Worm (Caenorhabditis elegans) whole organism, young adult: ENCODE results near the gene com-1.

Experiments
- B0019.2 ChIP-seq: fragments of 200-800 bp; sonication (Bioruptor generic); conservative IDR thresholded peaks from 2 replicates; pipeline ENCODE4 v1.3.6; 2022; ENCODE audit warnings: missing genetic modification reagents, missing genetic modification characterization, missing compliant biosample characterization
- dpff-1 ChIP-seq: sonication (generic microtip); optimal IDR thresholded peaks from 2 replicates; lab custom pipeline; 2017; ENCODE audit warnings: mild to moderate bottlenecking, missing genetic modification characterization, missing compliant biosample characterization
- dpl-1 ChIP-seq: fragments of 150-350 bp; optimal IDR thresholded peaks from 2 replicates; lab custom pipeline; 2014; ENCODE audit warnings: missing biosample characterization, missing genetic modification reagents, missing genetic modification characterization
- egl-44 ChIP-seq: fragments of 200-800 bp; sonication (Bioruptor generic); IDR thresholded peaks from 2 replicates; pipeline ENCODE4 v1.3.6; 2022; ENCODE audit warnings: missing genetic modification reagents, missing genetic modification characterization, missing compliant biosample characterization
- pha-4 ChIP-seq: fragments of 150-350 bp; sonication (generic microtip); optimal IDR thresholded peaks from 2 replicates; lab custom pipeline; 2014; ENCODE audit warnings: missing biosample characterization, missing genetic modification reagents, missing genetic modification characterization

DNA sequence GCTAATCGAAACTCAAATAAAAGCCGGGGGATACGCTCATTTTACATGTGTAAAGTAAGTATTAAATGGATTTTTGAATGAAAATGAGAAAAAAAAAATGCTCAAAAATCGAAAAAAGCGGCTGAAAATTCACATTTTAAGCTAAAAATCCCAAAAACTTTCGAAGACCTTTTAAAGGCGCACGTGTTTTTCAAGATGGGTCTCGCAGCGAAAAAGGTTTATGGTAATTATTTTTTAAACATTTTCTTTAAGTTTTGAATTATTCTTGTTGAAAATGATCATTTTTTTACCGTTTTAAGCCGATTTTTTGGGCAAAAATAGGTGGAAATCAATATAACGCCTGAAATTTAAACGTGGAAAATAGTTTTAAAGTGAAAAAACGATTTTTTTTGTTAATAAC lies 26.0 kb upstream of the com-1 start:
- TF ChIP-seq egl-44 (no peak), dpff-1 (tag; lab: Kevin White, UChicago) (no peak), pha-4 (tag; lab: Kevin White, UChicago) (no peak), B0019.2 (no peak), dpl-1 (GFP tag; lab: Kevin White, UChicago) (no peak)
